Worm (Caenorhabditis elegans) whole organism, L4 larva: ENCODE measurements around the gene str-139.

ENCODE experiments used
- F26F4.8 ChIP-seq: fragments of 200-800 bp; sonication (Bioruptor generic); conservative IDR thresholded peaks from 2 replicates; pipeline ENCODE4 v1.3.6; 2022; ENCODE audit warnings: missing genetic modification characterization, missing compliant biosample characterization
- F37D6.2 ChIP-seq: sonication (generic microtip); optimal IDR thresholded peaks from 2 replicates; lab custom pipeline; 2016; ENCODE audit warnings: mild to moderate bottlenecking, missing genetic modification characterization, missing compliant biosample characterization
- F44E2.7 ChIP-seq: fragments of 200-800 bp; sonication (Bioruptor generic); IDR thresholded peaks from 2 replicates; pipeline ENCODE4 v2.1.2; 2022; ENCODE audit warnings: missing genetic modification characterization, missing compliant biosample characterization
- F49E8.2 ChIP-seq: sonication (generic microtip); optimal IDR thresholded peaks from 2 replicates; lab custom pipeline; 2016; ENCODE audit warnings: missing compliant biosample characterization, mild to moderate bottlenecking, missing genetic modification characterization, borderline replicate concordance
- Y75B8A.6 ChIP-seq: fragments of 200-800 bp; sonication (Bioruptor generic); IDR thresholded peaks from 2 replicates; pipeline ENCODE4 v1.3.6; 2022; ENCODE audit warnings: missing genetic modification reagents, missing genetic modification characterization, missing compliant biosample characterization
- aha-1 ChIP-seq: fragments of 150-350 bp; peaks from one replicate; lab custom pipeline; 2014; ENCODE audit warnings: missing biosample characterization, missing genetic modification characterization
- ama-1 ChIP-seq: fragments of 150-350 bp; optimal IDR thresholded peaks from 2 replicates; lab custom pipeline; 2014; ENCODE audit warnings: inconsistent platforms, mixed read lengths
- daf-16 ChIP-seq, 3 experiments: sonication (generic microtip); optimal IDR thresholded peaks; 2 replicates each; lab custom pipeline; 2016 to 2017; ENCODE audit warnings: missing genetic modification characterization in 3 of 3, missing genetic modification reagents in 3 of 3, mild to moderate bottlenecking in 2 of 3, missing compliant biosample characterization in 2 of 3, missing biosample characterization in 1 of 3, moderate library complexity in 1 of 3
- dmd-6 ChIP-seq: fragments of 200-800 bp; sonication (Bioruptor generic); IDR thresholded peaks from 2 replicates; pipeline ENCODE4 v1.3.6; 2022; ENCODE audit warnings: missing genetic modification reagents, missing genetic modification characterization, missing compliant biosample characterization
- dmd-9 ChIP-seq: fragments of 200-800 bp; sonication (Bioruptor generic); IDR thresholded peaks from 2 replicates; pipeline ENCODE4 v1.3.6; 2022; ENCODE audit warnings: missing genetic modification reagents, missing genetic modification characterization, missing compliant biosample characterization
- dpl-1 ChIP-seq: fragments of 150-350 bp; optimal IDR thresholded peaks from 2 replicates; lab custom pipeline; 2014; ENCODE audit warnings: missing biosample characterization, missing genetic modification reagents, missing genetic modification characterization
- duxl-1 ChIP-seq: sonication (generic microtip); optimal IDR thresholded peaks from 2 replicates; lab custom pipeline; 2016; ENCODE audit warnings: mild to moderate bottlenecking, missing genetic modification characterization, moderate library complexity, missing compliant biosample characterization; ENCODE audit not compliant: poor library complexity
- egl-43 ChIP-seq: fragments of 200-800 bp; sonication (Bioruptor generic); IDR thresholded peaks from 2 replicates; pipeline ENCODE4 v1.3.6; 2022; ENCODE audit warnings: missing genetic modification reagents, missing genetic modification characterization, missing compliant biosample characterization
- jun-1 ChIP-seq: fragments of 150-350 bp; optimal IDR thresholded peaks from 2 replicates; lab custom pipeline; 2014; ENCODE audit warnings: missing biosample characterization, missing genetic modification reagents, missing genetic modification characterization
- lin-13 ChIP-seq: fragments of 150-350 bp; optimal IDR thresholded peaks from 2 replicates; lab custom pipeline; 2014; ENCODE audit warnings: missing biosample characterization, missing genetic modification reagents, missing genetic modification characterization
- lin-38 ChIP-seq: fragments of 200-800 bp; sonication (Bioruptor generic); IDR thresholded peaks from 2 replicates; pipeline ENCODE4 v1.3.6; 2022; ENCODE audit warnings: missing genetic modification reagents, missing genetic modification characterization, missing compliant biosample characterization
- lsy-2 ChIP-seq, 2 experiments: fragments of 150-350 bp in 1 of 2; sonication (generic microtip) in 1 of 2; optimal IDR thresholded peaks; 2 replicates each; lab custom pipeline; 2014 to 2017; ENCODE audit warnings: missing biosample characterization in 2 of 2, missing genetic modification characterization in 2 of 2
- mes-2 ChIP-seq: sonication (generic microtip); optimal IDR thresholded peaks from 2 replicates; lab custom pipeline; 2016; ENCODE audit warnings: missing genotype, mild to moderate bottlenecking, missing genetic modification characterization, missing compliant biosample characterization; ENCODE audit not compliant: poor library complexity, severe bottlenecking
- mxl-2 ChIP-seq: fragments of 200-800 bp; sonication (Bioruptor generic); conservative IDR thresholded peaks from 2 replicates; pipeline ENCODE4 v1.3.6; 2022; ENCODE audit warnings: missing genetic modification reagents, missing genetic modification characterization, missing compliant biosample characterization
- mxl-3 ChIP-seq: fragments of 200-800 bp; sonication (Bioruptor generic); optimal IDR thresholded peaks from 2 replicates; lab custom pipeline; 2018; ENCODE audit warnings: mild to moderate bottlenecking, missing genetic modification characterization, missing compliant biosample characterization
- nhr-28 ChIP-seq: fragments of 150-350 bp; optimal IDR thresholded peaks from 2 replicates; lab custom pipeline; 2014; ENCODE audit warnings: missing biosample characterization, missing genetic modification characterization
- nhr-42 ChIP-seq: fragments of 200-800 bp; sonication (Bioruptor generic); IDR thresholded peaks from 2 replicates; pipeline ENCODE4 v1.3.6; 2022; ENCODE audit warnings: missing genetic modification characterization, missing compliant biosample characterization
- nhr-48 ChIP-seq: sonication (generic microtip); optimal IDR thresholded peaks from 2 replicates; lab custom pipeline; 2016; ENCODE audit warnings: mild to moderate bottlenecking, missing genetic modification characterization, missing compliant biosample characterization
- nhr-6 ChIP-seq: fragments of 150-350 bp; optimal IDR thresholded peaks from 2 replicates; lab custom pipeline; 2014; ENCODE audit warnings: missing biosample characterization, missing genetic modification characterization
- nhr-76 ChIP-seq: fragments of 150-350 bp; optimal IDR thresholded peaks from 2 replicates; lab custom pipeline; 2014; ENCODE audit warnings: missing biosample characterization, missing genetic modification characterization
- nhr-77 ChIP-seq: fragments of 150-350 bp; optimal IDR thresholded peaks from 2 replicates; lab custom pipeline; 2014; ENCODE audit warnings: missing biosample characterization, missing genetic modification characterization
- pqm-1 ChIP-seq: sonication (generic microtip); optimal IDR thresholded peaks from 2 replicates; lab custom pipeline; 2017; ENCODE audit warnings: missing biosample characterization, missing genetic modification characterization
- saeg-2 ChIP-seq: fragments of 200-800 bp; sonication (Bioruptor generic); IDR thresholded peaks from 2 replicates; pipeline ENCODE4 v1.3.6; 2022; ENCODE audit warnings: missing genetic modification reagents, missing genetic modification characterization, missing compliant biosample characterization
- set-16 ChIP-seq: fragments of 200-800 bp; sonication (Bioruptor generic); IDR thresholded peaks from 2 replicates; pipeline ENCODE4 v1.3.6; 2022; ENCODE audit warnings: missing genetic modification reagents, missing genetic modification characterization, missing compliant biosample characterization
- snpc-1.2 ChIP-seq: fragments of 200-800 bp; sonication (Bioruptor generic); IDR thresholded peaks from 2 replicates; pipeline ENCODE4 v1.3.6; 2022; ENCODE audit warnings: missing genetic modification reagents, missing genetic modification characterization, missing compliant biosample characterization
- unc-130 ChIP-seq: sonication (generic microtip); optimal IDR thresholded peaks from 2 replicates; lab custom pipeline; 2016; ENCODE audit warnings: missing genetic modification reagents, missing genetic modification characterization, missing compliant biosample characterization
- unc-62 ChIP-seq, 3 experiments: fragments of 150-350 bp in 1 of 3; sonication (generic microtip); optimal IDR thresholded peaks in 2 of 3; peaks in 1 of 3; 1 replicate in 1 of 3; 2 replicates in 2 of 3; lab custom pipeline; 2014 to 2017; ENCODE audit warnings: missing biosample characterization in 3 of 3, missing genetic modification characterization in 3 of 3, missing genetic modification reagents in 3 of 3, missing genotype in 1 of 3
- vab-7 ChIP-seq: fragments of 200-800 bp; sonication (Bioruptor generic); IDR thresholded peaks from 2 replicates; pipeline ENCODE4 v1.3.6; 2022; ENCODE audit warnings: missing genetic modification reagents, missing genetic modification characterization, missing compliant biosample characterization
- zag-1 ChIP-seq: fragments of 150-350 bp; optimal IDR thresholded peaks from 2 replicates; lab custom pipeline; 2014; ENCODE audit warnings: missing biosample characterization, missing genetic modification characterization
- zip-2 ChIP-seq: fragments of 150-350 bp; optimal IDR thresholded peaks from 2 replicates; lab custom pipeline; 2014; ENCODE audit warnings: missing biosample characterization, missing genetic modification characterization
- ztf-11 ChIP-seq: fragments of 150-350 bp; optimal IDR thresholded peaks from 2 replicates; lab custom pipeline; 2014; ENCODE audit warnings: missing biosample characterization, missing genetic modification characterization

str-139 gene

ce11 chrV:8031121-8031520, 30.9 kb downstream of the str-139 start, which contains the start of gene vars-1 (continued):
- TF ChIP-seq F49E8.2 (tag; lab: Kevin White, UChicago) (peak; percentile 7), dmd-9 (no peak), snpc-1.2 (GFP tag; lab: Robert Waterston, UW) (0 out of 2 replicates have a peak, but pooled peaks have one; percentile 31), saeg-2 (no peak), vab-7 (GFP tag; lab: Robert Waterston, UW) (no peak), unc-62 (GFP tag; optimal IDR thresholded peaks at IDR 0.05 in 1 of 2; lab: Kevin White, UChicago) (no peak), unc-62 (tag; optimal IDR thresholded peaks at IDR 0.05; lab: Kevin White, UChicago) (no peak), zag-1 (tag; lab: Kevin White, UChicago) (no peak), nhr-6 (tag; lab: Kevin White, UChicago) (peak; percentile 4), F44E2.7 (GFP tag; lab: Robert Waterston, UW) (no peak), duxl-1 (tag; lab: Kevin White, UChicago) (peak; percentile 19), lin-13 (GFP tag; lab: Kevin White, UChicago) (no peak), mes-2 (tag; lab: Kevin White, UChicago) (peak; percentile 58), ztf-11 (no peak)

- TF ChIP-seq lin-38 (GFP tag; lab: Robert Waterston, UW) (peak; percentile 34), aha-1 (tag; lab: Kevin White, UChicago) (no peak), nhr-76 (tag; lab: Kevin White, UChicago) (no peak), lsy-2 (tag; optimal IDR thresholded peaks at IDR 0.05; lab: Kevin White, UChicago) (peak in 1 of 2 experiments; percentile 25), unc-130 (GFP tag; lab: Kevin White, UChicago) (peak; percentile 33), F49E8.2 (tag; lab: Kevin White, UChicago) (peak; percentile 35), zip-2 (no peak), nhr-28 (tag; lab: Kevin White, UChicago) (no peak), lin-13 (GFP tag; lab: Kevin White, UChicago) (peak; percentile 33), nhr-77 (tag; lab: Kevin White, UChicago) (no peak)
These were observed 33.0 kb downstream of the str-139 start, which contains the start of gene oma-2 for ce11 chrV:8028825-8029489. Gene oma-2, plus strand, starts transcription at chrV:8029439.

DNA sequence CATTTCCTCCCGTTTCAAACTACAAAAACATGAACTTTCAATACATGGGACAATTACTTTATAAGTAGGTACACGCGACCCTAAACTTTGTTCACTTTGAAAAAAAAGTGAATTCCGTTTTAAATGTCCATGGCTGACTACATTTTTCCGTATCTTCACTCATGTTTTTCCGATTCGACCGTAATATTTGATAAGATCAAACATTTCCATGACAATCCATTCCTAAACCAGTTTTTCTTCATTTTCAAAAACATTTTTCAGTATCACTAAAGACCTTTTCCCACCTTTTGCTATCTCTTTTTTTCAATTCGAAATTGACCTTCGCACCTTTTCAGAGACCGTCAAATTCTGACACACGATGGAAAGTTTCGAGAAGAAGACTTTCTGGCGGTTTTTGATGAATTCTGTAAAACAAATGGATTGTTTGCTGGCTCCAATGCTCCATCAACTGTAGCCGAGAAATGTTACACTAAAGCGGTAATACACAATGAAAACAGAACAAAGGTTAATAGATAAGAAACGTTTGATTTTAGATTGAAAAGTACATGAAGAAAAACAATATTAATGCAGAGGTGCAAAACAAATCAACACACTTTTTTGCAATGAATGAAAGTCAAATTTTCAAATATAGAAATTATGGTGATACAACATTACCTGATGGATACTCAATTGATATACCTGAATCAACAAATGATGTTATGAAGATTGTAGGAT, 34.4 kb downstream of the str-139 start:
- TF ChIP-seq jun-1 (tag; lab: Kevin White, UChicago) (no peak), saeg-2 (no peak), snpc-1.2 (GFP tag; lab: Robert Waterston, UW) (no peak), nhr-48 (tag; lab: Kevin White, UChicago) (peak; percentile 18), pqm-1 (tag; lab: Kevin White, UChicago) (peak; percentile 5), F26F4.8 (GFP tag; lab: Robert Waterston, UW) (no peak), egl-43 (GFP tag; lab: Robert Waterston, UW) (no peak), nhr-42 (GFP tag; lab: Robert Waterston, UW) (no peak), vab-7 (GFP tag; lab: Robert Waterston, UW) (no peak), mxl-2 (GFP tag; lab: Robert Waterston, UW) (no peak), set-16 (no peak), dpl-1 (GFP tag; lab: Kevin White, UChicago) (no peak), ama-1 (lab: Kevin White, UChicago) (no peak), F37D6.2 (tag; lab: Kevin White, UChicago) (no peak), dmd-6 (GFP tag; lab: Robert Waterston, UW) (peak; percentile 39), mxl-3 (GFP tag; lab: Kevin White, UChicago) (no peak), Y75B8A.6 (GFP tag; lab: Robert Waterston, UW) (0 out of 2 replicates have a peak, but pooled peaks have one; percentile 26), nhr-28 (tag; lab: Kevin White, UChicago) (peak; percentile 60), ztf-11 (no peak), nhr-76 (tag; lab: Kevin White, UChicago) (peak; percentile 3), daf-16 (GFP tag; optimal IDR thresholded peaks at IDR 0.05; lab: Kevin White, UChicago) (no peak), daf-16 (tag; optimal IDR thresholded peaks at IDR 0.05; lab: Kevin White, UChicago) (peak; percentile 73)
